Worm (Caenorhabditis elegans) whole organism, young adult: ENCODE results near the gene R08A2.2.

Source experiments
- F10E7.11 ChIP-seq: sonication (generic microtip); optimal IDR thresholded peaks from 2 replicates; lab custom pipeline; 2017; ENCODE audit warnings: mild to moderate bottlenecking, missing genetic modification characterization, moderate library complexity, missing compliant biosample characterization
- F37B4.10 ChIP-seq: fragments of 200-800 bp; sonication (Bioruptor generic); IDR thresholded peaks from 2 replicates; pipeline ENCODE4 v1.3.6; 2022; ENCODE audit warnings: missing genetic modification characterization, missing compliant biosample characterization
- F49E8.2 ChIP-seq: sonication (generic microtip); optimal IDR thresholded peaks from 3 replicates; lab custom pipeline; 2017; ENCODE audit warnings: missing genetic modification characterization, mild to moderate bottlenecking, missing compliant biosample characterization, antibody characterized with exemption, moderate library complexity; ENCODE audit not compliant: insufficient read depth
- F57A8.1 ChIP-seq: fragments of 200-800 bp; sonication (Bioruptor generic); optimal IDR thresholded peaks from 2 replicates; lab custom pipeline; 2018; ENCODE audit warnings: mild to moderate bottlenecking, missing genetic modification characterization, moderate library complexity, missing compliant biosample characterization
- F57C9.4 ChIP-seq: sonication (generic microtip); optimal IDR thresholded peaks from 2 replicates; lab custom pipeline; 2017; ENCODE audit warnings: mild to moderate bottlenecking, missing genetic modification characterization, missing compliant biosample characterization
- K12H6.12 ChIP-seq: fragments of 200-800 bp; sonication (Bioruptor generic); optimal IDR thresholded peaks from 2 replicates; lab custom pipeline; 2018; ENCODE audit warnings: mild to moderate bottlenecking, missing genetic modification characterization, missing compliant biosample characterization
- T07F8.4 ChIP-seq: sonication (generic microtip); optimal IDR thresholded peaks from 2 replicates; lab custom pipeline; 2016; ENCODE audit warnings: mild to moderate bottlenecking, missing genetic modification characterization, moderate library complexity, missing compliant biosample characterization
- T26A5.8 ChIP-seq: sonication (generic microtip); optimal IDR thresholded peaks from 2 replicates; lab custom pipeline; 2016; ENCODE audit warnings: missing genetic modification characterization, missing compliant biosample characterization
- Y67H2A.10 ChIP-seq: fragments of 200-800 bp; sonication (Bioruptor generic); conservative IDR thresholded peaks from 2 replicates; pipeline ENCODE4 v1.3.6; 2022; ENCODE audit warnings: missing genetic modification reagents, missing genetic modification characterization, missing compliant biosample characterization
- Y79H2A.3 ChIP-seq: fragments of 200-800 bp; sonication (Bioruptor generic); conservative IDR thresholded peaks from 2 replicates; pipeline ENCODE4 v1.3.6; 2022; ENCODE audit warnings: missing genetic modification reagents, missing genetic modification characterization, missing compliant biosample characterization
- Y95B8A.8 ChIP-seq: fragments of 200-800 bp; sonication (Bioruptor generic); IDR thresholded peaks from 2 replicates; pipeline ENCODE4 v1.3.6; 2022; ENCODE audit warnings: missing genetic modification reagents, missing genetic modification characterization, missing compliant biosample characterization
- attf-5 ChIP-seq: fragments of 200-800 bp; sonication (Bioruptor generic); optimal IDR thresholded peaks from 2 replicates; lab custom pipeline; 2018; ENCODE audit warnings: mild to moderate bottlenecking, missing genetic modification characterization, missing compliant biosample characterization
- attf-6 ChIP-seq: fragments of 200-800 bp; sonication (Bioruptor generic); IDR thresholded peaks from 2 replicates; pipeline ENCODE4 v1.3.6; 2022; ENCODE audit warnings: missing genetic modification reagents, missing genetic modification characterization, missing compliant biosample characterization
- bed-1 ChIP-seq: fragments of 200-800 bp; sonication (Bioruptor generic); IDR thresholded peaks from 2 replicates; pipeline ENCODE4 v1.3.6; 2022; ENCODE audit warnings: missing genetic modification reagents, missing genetic modification characterization, missing compliant biosample characterization
- bed-2 ChIP-seq: fragments of 200-800 bp; sonication (Bioruptor generic); IDR thresholded peaks from 2 replicates; pipeline ENCODE4 v1.3.6; 2022; ENCODE audit warnings: missing genetic modification reagents, missing genetic modification characterization, missing compliant biosample characterization
- cebp-2 ChIP-seq: fragments of 200-800 bp; sonication (Bioruptor generic); IDR thresholded peaks from 2 replicates; pipeline ENCODE4 v1.3.6; 2022; ENCODE audit warnings: missing genetic modification characterization, missing compliant biosample characterization
- ceh-100 ChIP-seq: fragments of 200-800 bp; sonication (Bioruptor generic); IDR thresholded peaks from 2 replicates; pipeline ENCODE4 v1.3.6; 2022; ENCODE audit warnings: missing genetic modification reagents, missing genetic modification characterization, missing compliant biosample characterization
- ceh-58 ChIP-seq: fragments of 200-800 bp; sonication (Bioruptor generic); IDR thresholded peaks from 2 replicates; pipeline ENCODE4 v1.3.6; 2022; ENCODE audit warnings: missing genetic modification characterization, missing compliant biosample characterization
- ceh-91 ChIP-seq: fragments of 200-800 bp; sonication (Bioruptor generic); IDR thresholded peaks from 2 replicates; pipeline ENCODE4 v1.3.6; 2022; ENCODE audit warnings: missing genetic modification reagents, missing genetic modification characterization, missing compliant biosample characterization
- chd-7 ChIP-seq: sonication (generic microtip); optimal IDR thresholded peaks from 2 replicates; lab custom pipeline; 2016; ENCODE audit warnings: mild to moderate bottlenecking, missing genetic modification characterization, moderate library complexity, missing compliant biosample characterization
- dox-1 ChIP-seq: fragments of 200-800 bp; sonication (Bioruptor generic); IDR thresholded peaks from 2 replicates; pipeline ENCODE4 v1.3.6; 2022; ENCODE audit warnings: missing genetic modification reagents, missing genetic modification characterization, missing compliant biosample characterization
- dpff-1 ChIP-seq: sonication (generic microtip); optimal IDR thresholded peaks from 2 replicates; lab custom pipeline; 2017; ENCODE audit warnings: mild to moderate bottlenecking, missing genetic modification characterization, missing compliant biosample characterization
- efl-1 ChIP-seq: fragments of 150-350 bp; optimal IDR thresholded peaks from 2 replicates; lab custom pipeline; 2014; ENCODE audit warnings: missing biosample characterization, missing genetic modification reagents, missing genetic modification characterization
- egl-18 ChIP-seq: fragments of 200-800 bp; sonication (Bioruptor generic); IDR thresholded peaks from 2 replicates; pipeline ENCODE4 v1.3.6; 2022; ENCODE audit warnings: missing genetic modification reagents, missing genetic modification characterization, missing compliant biosample characterization
- egl-44 ChIP-seq: fragments of 200-800 bp; sonication (Bioruptor generic); IDR thresholded peaks from 2 replicates; pipeline ENCODE4 v1.3.6; 2022; ENCODE audit warnings: missing genetic modification reagents, missing genetic modification characterization, missing compliant biosample characterization
- gei-17 ChIP-seq: fragments of 200-800 bp; sonication (Bioruptor generic); optimal IDR thresholded peaks from 2 replicates; lab custom pipeline; 2018; ENCODE audit warnings: mild to moderate bottlenecking, missing genetic modification characterization, missing compliant biosample characterization
- him-1 ChIP-seq: sonication (generic microtip); optimal IDR thresholded peaks from 2 replicates; lab custom pipeline; 2016; ENCODE audit warnings: missing genotype, missing genetic modification reagents, missing genetic modification characterization, missing compliant biosample characterization
- lag-1 ChIP-seq: fragments of 200-800 bp; sonication (Bioruptor generic); IDR thresholded peaks from 2 replicates; pipeline ENCODE4 v1.3.6; 2022; ENCODE audit warnings: missing genetic modification reagents, missing genetic modification characterization, missing compliant biosample characterization
- let-526 ChIP-seq: fragments of 200-800 bp; sonication (Bioruptor generic); IDR thresholded peaks from 2 replicates; pipeline ENCODE4 v1.3.6; 2022; ENCODE audit warnings: missing genetic modification reagents, missing genetic modification characterization, missing compliant biosample characterization
- lin-40 ChIP-seq: sonication (generic microtip); optimal IDR thresholded peaks from 2 replicates; lab custom pipeline; 2016; ENCODE audit warnings: missing genetic modification characterization, mild to moderate bottlenecking, missing compliant biosample characterization, missing genotype, missing genetic modification reagents
- lir-1 ChIP-seq: fragments of 200-800 bp; sonication (Bioruptor generic); conservative IDR thresholded peaks from 2 replicates; pipeline ENCODE4 v1.3.6; 2022; ENCODE audit warnings: missing genetic modification reagents, missing genetic modification characterization, missing compliant biosample characterization
- madf-8 ChIP-seq: fragments of 200-800 bp; sonication (Bioruptor generic); conservative IDR thresholded peaks from 2 replicates; pipeline ENCODE4 v1.3.6; 2022; ENCODE audit warnings: missing genetic modification reagents, missing genetic modification characterization, missing compliant biosample characterization
- mes-4 ChIP-seq: sonication (generic microtip); optimal IDR thresholded peaks from 2 replicates; lab custom pipeline; 2016; ENCODE audit warnings: missing genotype, missing genetic modification characterization, missing compliant biosample characterization
- mxl-1 ChIP-seq: sonication (generic microtip); optimal IDR thresholded peaks from 2 replicates; lab custom pipeline; 2016; ENCODE audit warnings: missing genetic modification characterization, missing compliant biosample characterization
- nfyb-1 ChIP-seq: fragments of 200-800 bp; sonication (Bioruptor generic); IDR thresholded peaks from 2 replicates; pipeline ENCODE4 v1.3.6; 2022; ENCODE audit warnings: missing genetic modification reagents, missing genetic modification characterization, missing compliant biosample characterization
- nhr-179 ChIP-seq: sonication (generic microtip); optimal IDR thresholded peaks from 2 replicates; lab custom pipeline; 2016; ENCODE audit warnings: mild to moderate bottlenecking, missing genetic modification characterization, missing compliant biosample characterization
- nhr-90 ChIP-seq: sonication (generic microtip); optimal IDR thresholded peaks from 2 replicates; lab custom pipeline; 2016; ENCODE audit warnings: missing genotype, mild to moderate bottlenecking, missing genetic modification characterization, missing compliant biosample characterization
- pbrm-1 ChIP-seq: fragments of 200-800 bp; sonication (Bioruptor generic); IDR thresholded peaks from 2 replicates; pipeline ENCODE4 v1.3.6; 2022; ENCODE audit warnings: missing genetic modification reagents, missing genetic modification characterization, missing compliant biosample characterization
- rcor-1 ChIP-seq: fragments of 200-800 bp; sonication (Bioruptor generic); IDR thresholded peaks from 2 replicates; pipeline ENCODE4 v1.3.6; 2022; ENCODE audit warnings: missing genetic modification reagents, missing genetic modification characterization, missing compliant biosample characterization
- rec-8 ChIP-seq, 2 experiments: sonication (generic microtip); optimal IDR thresholded peaks; 2 replicates each; lab custom pipeline; 2016; ENCODE audit warnings: mild to moderate bottlenecking in 2 of 2, missing genetic modification characterization in 2 of 2, missing genetic modification reagents in 2 of 2, missing genotype in 2 of 2, missing biosample characterization in 1 of 2, missing compliant biosample characterization in 1 of 2, moderate library complexity in 1 of 2
- repo-1 ChIP-seq: sonication (generic microtip); optimal IDR thresholded peaks from 2 replicates; lab custom pipeline; 2017; ENCODE audit warnings: mild to moderate bottlenecking, missing genetic modification characterization, missing compliant biosample characterization
- sea-2 ChIP-seq: fragments of 200-800 bp; sonication (Bioruptor generic); IDR thresholded peaks from 2 replicates; pipeline ENCODE4 v1.3.6; 2022; ENCODE audit warnings: missing genetic modification characterization, missing compliant biosample characterization
- snpc-1.1 ChIP-seq: sonication (generic microtip); optimal IDR thresholded peaks from 2 replicates; lab custom pipeline; 2017; ENCODE audit warnings: missing genetic modification characterization, mild to moderate bottlenecking, missing compliant biosample characterization, antibody characterized with exemption, moderate library complexity, missing genotype, missing genetic modification reagents; ENCODE audit not compliant: insufficient read depth
- snpc-4 ChIP-seq, 5 experiments: fragments of 150-350 bp in 1 of 5; sonication (generic microtip) in 4 of 5; optimal IDR thresholded peaks; 2 replicates each; lab custom pipeline; 2014 to 2018; ENCODE audit warnings: missing genetic modification characterization in 5 of 5, missing biosample characterization in 3 of 5, antibody characterized with exemption in 2 of 5, mild to moderate bottlenecking in 2 of 5, missing compliant biosample characterization in 2 of 5, missing genotype in 2 of 5, moderate library complexity in 2 of 5, missing genetic modification reagents in 1 of 5
- tbp1 ChIP-seq: fragments of 200-800 bp; sonication (Bioruptor generic); optimal IDR thresholded peaks from 2 replicates; lab custom pipeline; 2018; ENCODE audit warnings: mild to moderate bottlenecking, missing genetic modification characterization, missing compliant biosample characterization
- ztf-22 ChIP-seq: fragments of 200-800 bp; sonication (Bioruptor generic); optimal IDR thresholded peaks from 2 replicates; lab custom pipeline; 2018; ENCODE audit warnings: mild to moderate bottlenecking, missing genetic modification characterization, moderate library complexity, missing compliant biosample characterization
- ztf-26 ChIP-seq: sonication (generic microtip); optimal IDR thresholded peaks from 2 replicates; lab custom pipeline; 2017; ENCODE audit warnings: missing genetic modification characterization, missing compliant biosample characterization

The R08A2.2 gene

DNA sequence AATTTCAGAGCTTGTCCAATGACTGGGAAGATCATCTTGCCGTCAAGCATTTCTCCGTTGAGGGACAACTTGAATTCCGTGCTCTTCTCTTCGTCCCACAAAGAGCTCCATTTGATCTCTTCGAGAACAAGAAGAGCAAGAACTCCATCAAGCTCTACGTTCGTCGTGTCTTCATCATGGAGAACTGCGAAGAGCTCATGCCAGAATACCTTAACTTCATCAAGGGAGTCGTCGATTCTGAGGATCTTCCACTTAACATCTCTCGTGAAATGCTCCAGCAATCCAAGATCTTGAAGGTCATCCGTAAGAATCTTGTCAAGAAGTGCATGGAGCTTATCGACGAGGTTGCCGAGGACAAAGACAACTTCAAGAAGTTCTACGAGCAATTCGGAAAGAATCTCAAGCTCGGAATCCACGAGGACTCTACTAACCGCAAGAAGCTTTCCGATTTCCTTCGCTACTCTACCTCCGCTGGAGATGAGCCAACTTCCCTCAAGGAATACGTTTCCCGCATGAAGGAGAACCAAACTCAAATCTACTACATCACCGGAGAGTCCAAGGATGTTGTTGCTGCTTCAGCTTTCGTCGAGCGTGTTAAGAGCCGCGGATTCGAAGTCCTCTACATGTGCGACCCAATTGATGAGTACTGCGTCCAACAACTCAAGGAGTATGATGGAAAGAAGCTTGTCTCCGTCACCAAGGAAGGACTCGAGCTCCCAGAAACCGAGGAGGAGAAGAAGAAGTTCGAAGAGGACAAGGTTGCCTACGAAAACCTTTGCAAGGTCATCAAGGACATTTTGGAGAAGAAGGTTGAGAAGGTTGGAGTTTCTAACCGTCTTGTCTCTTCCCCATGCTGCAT, 28.2 kb downstream of the R08A2.2 start (continued):
- TF ChIP-seq Y67H2A.10 (no peak), Y79H2A.3 (GFP tag; lab: Robert Waterston, UW) (no peak), pbrm-1 (no peak), snpc-1.1 (tag; lab: Kevin White, UChicago) (no peak), ztf-22 (no peak), F49E8.2 (tag; lab: Kevin White, UChicago) (no peak), K12H6.12 (tag; lab: Kevin White, UChicago) (no peak), lag-1 (GFP tag; lab: Robert Waterston, UW) (no peak), F10E7.11 (no peak), ceh-91 (GFP tag; lab: Robert Waterston, UW) (no peak), chd-7 (tag; lab: Kevin White, UChicago) (no peak), T07F8.4 (tag; lab: Kevin White, UChicago) (no peak), repo-1 (no peak), bed-2 (GFP tag; lab: Robert Waterston, UW) (no peak), nhr-179 (tag; lab: Kevin White, UChicago) (no peak), attf-6 (GFP tag; lab: Robert Waterston, UW) (no peak), him-1 (tag; lab: Kevin White, UChicago) (no peak), attf-5 (no peak), efl-1 (GFP tag; lab: Kevin White, UChicago) (no peak), dox-1 (GFP tag; lab: Robert Waterston, UW) (peak; percentile 9), ztf-26 (tag; lab: Kevin White, UChicago) (no peak), rec-8 (tag; optimal IDR thresholded peaks at IDR 0.05; lab: Kevin White, UChicago) (no peak), bed-1 (GFP tag; lab: Robert Waterston, UW) (0 out of 2 replicates have a peak, but pooled peaks have one; percentile 15), let-526 (GFP tag; lab: Robert Waterston, UW) (no peak), egl-18 (no peak), lin-40 (tag; lab: Kevin White, UChicago) (no peak), F57C9.4 (tag; lab: Kevin White, UChicago) (no peak), T26A5.8 (tag; lab: Kevin White, UChicago) (no peak), nfyb-1 (GFP tag; lab: Robert Waterston, UW) (peak; percentile 7; the same call in 1 of the 2 replicates), mes-4 (tag; lab: Kevin White, UChicago) (no peak), lir-1 (GFP tag; lab: Robert Waterston, UW) (no peak; the same call in 1 of the 2 replicates), ceh-100 (GFP tag; lab: Robert Waterston, UW) (no peak), madf-8 (no peak), F57A8.1 (GFP tag; lab: Kevin White, UChicago) (no peak), egl-44 (GFP tag; lab: Robert Waterston, UW) (no peak; the same call in none of the 2 replicates), dpff-1 (tag; lab: Kevin White, UChicago) (no peak), F37B4.10 (no peak), snpc-4 (GFP tag; optimal IDR thresholded peaks at IDR 0.05; lab: Kevin White, UChicago) (no peak), snpc-4 (tag; optimal IDR thresholded peaks at IDR 0.05; lab: Kevin White, UChicago) (peak in 1 of 4 experiments; percentile 30), mxl-1 (tag; lab: Kevin White, UChicago) (no peak), ceh-58 (GFP tag; lab: Robert Waterston, UW) (no peak), gei-17 (GFP tag; lab: Kevin White, UChicago) (no peak), tbp1 (GFP tag; lab: Kevin White, UChicago) (no peak), sea-2 (GFP tag; lab: Robert Waterston, UW) (no peak), nhr-90 (no peak), rcor-1 (no peak), cebp-2 (GFP tag; lab: Robert Waterston, UW) (peak; percentile 33; the same call in 1 of the 2 replicates), Y95B8A.8 (peak; percentile 7; the same call in 1 of the 2 replicates)
